Worm (Caenorhabditis elegans): Measurements from ENCODE around the gene fbxa-32.

Gene fbxa-32

ce11 chrIII:1225595-1225994 lies 43.5 kb downstream of the fbxa-32 start:
- no peak for TF ChIP-seq unc-62 (GFP tag; optimal IDR thresholded peaks at IDR 0.05)

- no peak for TF ChIP-seq unc-62 (GFP tag; optimal IDR thresholded peaks at IDR 0.05)
Observed at ce11 chrIII:1225116-1225515, 43.9 kb downstream of the fbxa-32 start.

ce11 chrIII:1223319-1224093 lies 45.5 kb downstream of the fbxa-32 start:
- TF ChIP-seq unc-62 (GFP tag; optimal IDR thresholded peaks at IDR 0.05), result no peak

- TF ChIP-seq unc-62 (GFP tag; optimal IDR thresholded peaks at IDR 0.05), result no peak
Observed at ce11 chrIII:1221995-1222394, 47.1 kb downstream of the fbxa-32 start.

ce11 chrIII:1220012-1220411 lies 49.0 kb downstream of the fbxa-32 start:
- TF ChIP-seq unc-62 (GFP tag; optimal IDR thresholded peaks at IDR 0.05), result no peak

- TF ChIP-seq unc-62 (GFP tag; optimal IDR thresholded peaks at IDR 0.05), result no peak
Observed at ce11 chrIII:1218998-1219397, 50.1 kb downstream of the fbxa-32 start.

- TF ChIP-seq unc-62 (GFP tag; optimal IDR thresholded peaks at IDR 0.05), result no peak
Observed at ce11 chrIII:1218221-1218620, 50.8 kb downstream of the fbxa-32 start.

All from whole organism, dauer.